Worm (Caenorhabditis elegans) whole organism, mixed stage, embryonic: ENCODE results near the gene taf-6.1.

Source experiments
- M03D4.4 ChIP-seq: sonication (generic microtip); optimal IDR thresholded peaks from 2 replicates; lab custom pipeline; 2017; ENCODE audit warnings: mild to moderate bottlenecking, missing genetic modification characterization, missing compliant biosample characterization
- bed-3 ChIP-seq: fragments of 200-800 bp; sonication (Bioruptor generic); optimal IDR thresholded peaks from 3 replicates; lab custom pipeline; 2018; ENCODE audit warnings: mild to moderate bottlenecking, missing genetic modification characterization, moderate library complexity, missing compliant biosample characterization
- blmp-1 ChIP-seq: fragments of 150-350 bp; optimal IDR thresholded peaks from 2 replicates; lab custom pipeline; 2014; ENCODE audit warnings: missing biosample characterization, missing genetic modification characterization
- ceh-39 ChIP-seq: fragments of 150-350 bp; optimal IDR thresholded peaks from 2 replicates; lab custom pipeline; 2014; ENCODE audit warnings: missing biosample characterization, missing genetic modification characterization
- ces-1 ChIP-seq: fragments of 150-350 bp; optimal IDR thresholded peaks from 2 replicates; lab custom pipeline; 2014; ENCODE audit warnings: missing biosample characterization, missing genetic modification reagents, missing genetic modification characterization
- cnd-1 ChIP-seq: fragments of 200-800 bp; sonication (Bioruptor generic); optimal IDR thresholded peaks from 2 replicates; lab custom pipeline; 2018; ENCODE audit warnings: mild to moderate bottlenecking, missing genetic modification characterization, missing compliant biosample characterization
- drap-1 ChIP-seq: fragments of 200-800 bp; sonication (Bioruptor generic); optimal IDR thresholded peaks from 3 replicates; lab custom pipeline; 2018; ENCODE audit warnings: mild to moderate bottlenecking, missing genetic modification characterization, missing compliant biosample characterization
- elt-1 ChIP-seq: sonication (generic microtip); optimal IDR thresholded peaks from 2 replicates; lab custom pipeline; 2017; ENCODE audit warnings: missing genetic modification characterization, mild to moderate bottlenecking, missing compliant biosample characterization, antibody characterized with exemption, moderate library complexity, borderline replicate concordance; ENCODE audit not compliant: insufficient read depth
- elt-3 ChIP-seq: fragments of 150-350 bp; optimal IDR thresholded peaks from 2 replicates; lab custom pipeline; 2014; ENCODE audit warnings: missing biosample characterization, missing genetic modification characterization
- flh-1 ChIP-seq: fragments of 200-800 bp; sonication (Bioruptor generic); optimal IDR thresholded peaks from 2 replicates; lab custom pipeline; 2018; ENCODE audit warnings: mild to moderate bottlenecking, missing genetic modification characterization, moderate library complexity, missing compliant biosample characterization
- ham-2 ChIP-seq: fragments of 200-800 bp; sonication (Bioruptor generic); optimal IDR thresholded peaks from 2 replicates; lab custom pipeline; 2018; ENCODE audit warnings: mild to moderate bottlenecking, missing genetic modification characterization, missing compliant biosample characterization
- lin-32 ChIP-seq: fragments of 200-800 bp; sonication (Bioruptor generic); optimal IDR thresholded peaks from 2 replicates; lab custom pipeline; 2018; ENCODE audit warnings: mild to moderate bottlenecking, missing genetic modification characterization, missing compliant biosample characterization
- lsy-2 ChIP-seq: fragments of 150-350 bp; optimal IDR thresholded peaks from 2 replicates; lab custom pipeline; 2014; ENCODE audit warnings: missing biosample characterization, missing genetic modification characterization
- mab-5 ChIP-seq: fragments of 150-350 bp; optimal IDR thresholded peaks from 2 replicates; lab custom pipeline; 2014; ENCODE audit warnings: missing biosample characterization, missing genetic modification characterization
- mep-1 ChIP-seq: fragments of 150-350 bp; optimal IDR thresholded peaks from 2 replicates; lab custom pipeline; 2017; ENCODE audit warnings: missing biosample characterization, missing genetic modification reagents, missing genetic modification characterization, inconsistent platforms
- mls-2 ChIP-seq: sonication (generic microtip); optimal IDR thresholded peaks from 2 replicates; lab custom pipeline; 2016; ENCODE audit warnings: mild to moderate bottlenecking, missing genetic modification characterization, moderate library complexity, missing compliant biosample characterization
- nhr-12 ChIP-seq: fragments of 150-350 bp; optimal IDR thresholded peaks from 2 replicates; lab custom pipeline; 2014; ENCODE audit warnings: missing biosample characterization, missing genetic modification characterization
- nhr-2 ChIP-seq: fragments of 150-350 bp; optimal IDR thresholded peaks from 2 replicates; lab custom pipeline; 2014; ENCODE audit warnings: missing biosample characterization, missing genetic modification characterization
- nhr-237 ChIP-seq: fragments of 150-350 bp; optimal IDR thresholded peaks from 2 replicates; lab custom pipeline; 2014; ENCODE audit warnings: missing biosample characterization, missing genetic modification characterization
- nhr-28 ChIP-seq: fragments of 150-350 bp; optimal IDR thresholded peaks from 2 replicates; lab custom pipeline; 2014; ENCODE audit warnings: missing biosample characterization, missing genetic modification characterization
- nhr-76 ChIP-seq: sonication (generic microtip); optimal IDR thresholded peaks from 2 replicates; lab custom pipeline; 2017; ENCODE audit warnings: missing biosample characterization, missing genetic modification characterization
- pha-4 ChIP-seq: fragments of 150-350 bp; optimal IDR thresholded peaks from 2 replicates; lab custom pipeline; 2018; ENCODE audit warnings: missing biosample characterization, missing genetic modification reagents, missing genetic modification characterization
- snpc-4 ChIP-seq: fragments of 150-350 bp; optimal IDR thresholded peaks from 2 replicates; lab custom pipeline; 2014; ENCODE audit warnings: missing biosample characterization, missing genetic modification characterization
- sptf-1 ChIP-seq: sonication (generic microtip); optimal IDR thresholded peaks from 2 replicates; lab custom pipeline; 2017; ENCODE audit warnings: mild to moderate bottlenecking, missing genetic modification characterization, moderate library complexity, missing compliant biosample characterization
- tbx-8 ChIP-seq: fragments of 200-800 bp; sonication (Bioruptor generic); optimal IDR thresholded peaks from 2 replicates; lab custom pipeline; 2018; ENCODE audit warnings: mild to moderate bottlenecking, missing genetic modification characterization, moderate library complexity, missing compliant biosample characterization
- unc-120 ChIP-seq: sonication (generic microtip); optimal IDR thresholded peaks from 2 replicates; lab custom pipeline; 2017; ENCODE audit warnings: missing genetic modification characterization, missing compliant biosample characterization; ENCODE audit not compliant: poor library complexity, severe bottlenecking
- unc-39 ChIP-seq: fragments of 150-350 bp; optimal IDR thresholded peaks from 2 replicates; lab custom pipeline; 2014; ENCODE audit warnings: missing biosample characterization, missing genetic modification characterization
- zip-8 ChIP-seq: fragments of 150-350 bp; optimal IDR thresholded peaks from 2 replicates; lab custom pipeline; 2014; ENCODE audit warnings: missing biosample characterization, missing genetic modification characterization
- ztf-11 ChIP-seq: fragments of 150-350 bp; optimal IDR thresholded peaks from 2 replicates; lab custom pipeline; 2014; ENCODE audit warnings: missing biosample characterization, missing genetic modification characterization

Gene taf-6.1

DNA sequence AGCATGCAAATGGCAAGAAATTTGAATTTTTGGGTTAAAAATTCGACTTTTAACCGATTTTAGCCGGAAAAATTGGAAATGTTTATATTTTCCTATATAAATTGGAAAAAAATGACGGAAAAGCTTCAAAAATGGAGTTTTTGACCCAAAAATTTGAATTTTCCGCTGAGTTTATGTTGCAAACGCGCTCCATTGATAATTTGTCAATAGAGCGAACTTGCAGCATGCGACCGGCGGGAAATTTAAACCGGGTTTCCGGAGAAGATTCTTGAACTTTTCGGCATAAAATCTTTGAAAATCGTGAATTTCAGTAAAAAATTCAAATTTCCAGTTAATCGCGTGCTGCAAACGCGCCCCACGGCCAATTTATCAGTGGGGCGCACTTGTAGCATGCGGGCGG lies 3.6 kb downstream of the taf-6.1 start:
- no peak for TF ChIP-seq nhr-12 (tag; lab: Kevin White, UChicago)
- no peak for TF ChIP-seq M03D4.4
- no peak for TF ChIP-seq nhr-28 (tag; lab: Kevin White, UChicago)
- no peak for TF ChIP-seq blmp-1 (tag; lab: Kevin White, UChicago)
- no peak for TF ChIP-seq tbx-8 (GFP tag; lab: Kevin White, UChicago)
- no peak for TF ChIP-seq unc-39 (tag; lab: Kevin White, UChicago)
- TF ChIP-seq drap-1 (GFP tag; lab: Kevin White, UChicago): no peak
- no peak for TF ChIP-seq sptf-1 (tag; lab: Kevin White, UChicago)
- TF ChIP-seq pha-4 (tag; lab: Kevin White, UChicago): no peak
- TF ChIP-seq ceh-39 (tag; lab: Kevin White, UChicago): no peak
- TF ChIP-seq elt-3 (tag; lab: Kevin White, UChicago): no peak
- TF ChIP-seq mep-1 (tag; lab: Kevin White, UChicago): no peak
- no peak for TF ChIP-seq mls-2
- no peak for TF ChIP-seq snpc-4
- TF ChIP-seq ces-1: no peak
- TF ChIP-seq mab-5 (tag; lab: Kevin White, UChicago): no peak
- no peak for TF ChIP-seq zip-8 (tag; lab: Kevin White, UChicago)
- TF ChIP-seq nhr-2: no peak

DNA sequence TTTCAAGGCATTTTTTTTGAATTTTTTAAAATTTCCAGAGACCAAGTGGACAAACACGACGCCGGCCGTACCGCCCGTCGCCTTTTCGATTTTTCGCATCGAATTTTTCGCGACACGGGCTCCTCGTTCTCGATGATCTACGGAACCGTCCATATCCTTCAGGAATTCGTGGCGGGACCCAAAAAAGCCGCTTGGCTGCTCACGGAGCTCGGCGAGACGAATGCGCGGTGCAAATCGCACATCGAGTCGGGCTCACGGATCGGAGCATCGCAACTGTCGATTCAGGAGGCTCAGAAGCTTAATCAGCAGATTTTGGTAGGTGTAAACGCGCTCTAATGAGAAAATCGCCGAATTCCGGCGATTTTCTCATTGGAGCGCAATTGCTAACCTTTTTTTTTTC lies 4.0 kb downstream of the taf-6.1 start:
- no peak for TF ChIP-seq zip-8 (tag; lab: Kevin White, UChicago)
- no peak for TF ChIP-seq mep-1 (tag; lab: Kevin White, UChicago)
- TF ChIP-seq sptf-1 (tag; lab: Kevin White, UChicago): no peak
- TF ChIP-seq ceh-39 (tag; lab: Kevin White, UChicago): no peak
- TF ChIP-seq elt-3 (tag; lab: Kevin White, UChicago): no peak
- no peak for TF ChIP-seq bed-3 (GFP tag; lab: Kevin White, UChicago)
- TF ChIP-seq ham-2 (GFP tag; lab: Kevin White, UChicago): no peak
- no peak for TF ChIP-seq pha-4 (tag; lab: Kevin White, UChicago)
- TF ChIP-seq M03D4.4: no peak
- TF ChIP-seq nhr-237 (tag; lab: Kevin White, UChicago): no peak
- TF ChIP-seq mab-5 (tag; lab: Kevin White, UChicago): no peak
- TF ChIP-seq drap-1 (GFP tag; lab: Kevin White, UChicago): no peak
- no peak for TF ChIP-seq cnd-1 (tag; lab: Kevin White, UChicago)
- TF ChIP-seq mls-2: no peak
- TF ChIP-seq unc-120 (tag; lab: Kevin White, UChicago): no peak
- no peak for TF ChIP-seq ces-1
- TF ChIP-seq flh-1: no peak
- TF ChIP-seq ztf-11 (tag; lab: Kevin White, UChicago): no peak

- no peak for TF ChIP-seq elt-3 (tag; lab: Kevin White, UChicago)
Measured at ce11 chrII:1132750-1133149, 5.0 kb downstream of the taf-6.1 start.

DNA sequence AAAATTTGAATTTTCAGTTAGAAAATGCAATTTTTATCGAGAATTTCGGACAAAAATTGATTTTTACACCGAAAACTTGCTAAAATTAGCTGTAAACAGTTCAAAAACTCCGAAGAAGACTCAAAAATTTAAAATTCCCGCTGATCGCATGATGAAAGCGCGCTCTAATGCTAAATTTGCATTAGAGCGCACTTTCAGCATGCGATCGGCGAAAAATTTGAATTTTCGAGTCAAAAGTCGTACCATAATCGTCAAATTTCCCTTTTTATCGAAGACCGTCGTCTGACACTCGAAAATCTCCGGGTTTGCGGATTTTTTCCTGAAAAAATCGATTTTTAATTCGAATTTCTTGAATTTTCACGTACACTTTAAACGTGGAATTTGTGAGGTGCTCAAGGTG lies 5.5 kb downstream of the taf-6.1 start:
- no peak for TF ChIP-seq nhr-237 (tag; lab: Kevin White, UChicago)
- TF ChIP-seq nhr-12 (tag; lab: Kevin White, UChicago): no peak
- no peak for TF ChIP-seq pha-4 (tag; lab: Kevin White, UChicago)
- TF ChIP-seq mab-5 (tag; lab: Kevin White, UChicago): no peak
- TF ChIP-seq blmp-1 (tag; lab: Kevin White, UChicago): no peak

- TF ChIP-seq cnd-1 (tag; lab: Kevin White, UChicago) (peak; percentile 5), sptf-1 (tag; lab: Kevin White, UChicago) (peak; percentile 47)
Measured at ce11 chrII:1134314-1135108, 6.7 kb downstream of the taf-6.1 start.

- TF ChIP-seq nhr-28 (tag; lab: Kevin White, UChicago) (no peak), sptf-1 (tag; lab: Kevin White, UChicago) (no peak), elt-1 (tag; lab: Kevin White, UChicago) (no peak), nhr-76 (tag; lab: Kevin White, UChicago) (no peak), lsy-2 (tag; lab: Kevin White, UChicago) (no peak), lin-32 (GFP tag; lab: Kevin White, UChicago) (no peak), elt-3 (tag; lab: Kevin White, UChicago) (no peak), cnd-1 (tag; lab: Kevin White, UChicago) (no peak), mls-2 (no peak)
Measured at ce11 chrII:1136485-1136884, 8.7 kb downstream of the taf-6.1 start, which contains the start of gene pod-2. Gene pod-2 (plus strand): TSS chrII:1136785.
